Worm (Caenorhabditis elegans) whole organism, late embryonic: ENCODE measurements around the gene F40E10.5.

ENCODE experiments used
- C08G9.2 ChIP-seq: sonication (generic microtip); optimal IDR thresholded peaks from 2 replicates; lab custom pipeline; 2016; ENCODE audit warnings: mild to moderate bottlenecking, missing genetic modification characterization, moderate library complexity, missing compliant biosample characterization
- C38D4.7 ChIP-seq: fragments of 200-800 bp; sonication (Bioruptor generic); optimal IDR thresholded peaks from 2 replicates; lab custom pipeline; 2018; ENCODE audit warnings: mild to moderate bottlenecking, missing genetic modification characterization, moderate library complexity, missing compliant biosample characterization
- K02D7.2 ChIP-seq: sonication (generic microtip); optimal IDR thresholded peaks from 2 replicates; lab custom pipeline; 2017; ENCODE audit warnings: mild to moderate bottlenecking, missing genetic modification characterization, missing compliant biosample characterization
- Y22D7AL.16 ChIP-seq: sonication (generic microtip); optimal IDR thresholded peaks from 2 replicates; lab custom pipeline; 2016; ENCODE audit warnings: missing genetic modification characterization, missing compliant biosample characterization
- ahr-1 ChIP-seq: sonication (generic microtip); optimal IDR thresholded peaks from 2 replicates; lab custom pipeline; 2016; ENCODE audit warnings: missing genetic modification characterization, missing compliant biosample characterization
- ama-1 ChIP-seq: fragments of 150-350 bp; optimal IDR thresholded peaks from 2 replicates; lab custom pipeline; 2014
- ceh-18 ChIP-seq: sonication (generic microtip); optimal IDR thresholded peaks from 2 replicates; lab custom pipeline; 2016; ENCODE audit warnings: missing genetic modification characterization, missing compliant biosample characterization
- ceh-19 ChIP-seq: fragments of 200-800 bp; sonication (Bioruptor generic); optimal IDR thresholded peaks from 2 replicates; lab custom pipeline; 2018; ENCODE audit warnings: mild to moderate bottlenecking, missing genetic modification characterization, missing compliant biosample characterization
- ceh-2 ChIP-seq: sonication (generic microtip); optimal IDR thresholded peaks from 2 replicates; lab custom pipeline; 2016; ENCODE audit warnings: missing genotype, missing genetic modification characterization, missing compliant biosample characterization
- ceh-24 ChIP-seq: sonication (generic microtip); optimal IDR thresholded peaks from 2 replicates; lab custom pipeline; 2016; ENCODE audit warnings: mild to moderate bottlenecking, missing genetic modification characterization, missing compliant biosample characterization
- ceh-45 ChIP-seq: fragments of 200-800 bp; sonication (Bioruptor generic); IDR thresholded peaks from 2 replicates; pipeline ENCODE4 v1.3.6; 2022; ENCODE audit warnings: missing genetic modification reagents, missing genetic modification characterization, missing compliant biosample characterization
- ceh-48 ChIP-seq: sonication (generic microtip); optimal IDR thresholded peaks from 2 replicates; lab custom pipeline; 2016; ENCODE audit warnings: missing genetic modification characterization, inconsistent platforms, missing compliant biosample characterization
- ceh-6 ChIP-seq: fragments of 200-800 bp; sonication (Bioruptor generic); optimal IDR thresholded peaks from 2 replicates; lab custom pipeline; 2018; ENCODE audit warnings: mild to moderate bottlenecking, missing genetic modification characterization, missing compliant biosample characterization
- ceh-9 ChIP-seq: sonication (generic microtip); optimal IDR thresholded peaks from 2 replicates; lab custom pipeline; 2016; ENCODE audit warnings: mild to moderate bottlenecking, missing genetic modification characterization, inconsistent platforms, missing compliant biosample characterization
- che-1 ChIP-seq: sonication (generic microtip); optimal IDR thresholded peaks from 2 replicates; lab custom pipeline; 2016; ENCODE audit warnings: mild to moderate bottlenecking, missing genetic modification characterization, missing compliant biosample characterization
- elt-2 ChIP-seq: sonication (generic microtip); optimal IDR thresholded peaks from 2 replicates; lab custom pipeline; 2016; ENCODE audit warnings: missing genetic modification reagents, missing genetic modification characterization, missing compliant biosample characterization
- ets-4 ChIP-seq: sonication (generic microtip); optimal IDR thresholded peaks from 2 replicates; lab custom pipeline; 2016; ENCODE audit warnings: missing genetic modification characterization, missing compliant biosample characterization
- eyg-1 ChIP-seq: sonication (generic microtip); optimal IDR thresholded peaks from 2 replicates; lab custom pipeline; 2016; ENCODE audit warnings: missing genotype, missing genetic modification characterization, missing compliant biosample characterization
- fkh-10 ChIP-seq: fragments of 150-350 bp; optimal IDR thresholded peaks from 2 replicates; lab custom pipeline; 2014; ENCODE audit warnings: missing biosample characterization, missing genetic modification reagents, missing genetic modification characterization
- hlh-30 ChIP-seq: sonication (generic microtip); optimal IDR thresholded peaks from 2 replicates; lab custom pipeline; 2017; ENCODE audit warnings: antibody characterized with exemption, missing genetic modification characterization, missing compliant biosample characterization; ENCODE audit not compliant: insufficient read depth
- hlh-6 ChIP-seq: sonication (generic microtip); optimal IDR thresholded peaks from 2 replicates; lab custom pipeline; 2016; ENCODE audit warnings: missing genotype, missing genetic modification characterization, missing compliant biosample characterization
- lim-6 ChIP-seq: sonication (generic microtip); optimal IDR thresholded peaks from 2 replicates; lab custom pipeline; 2016; ENCODE audit warnings: missing genetic modification characterization, missing compliant biosample characterization
- madf-2 ChIP-seq: sonication (generic microtip); optimal IDR thresholded peaks from 2 replicates; lab custom pipeline; 2017; ENCODE audit warnings: missing genetic modification characterization, missing compliant biosample characterization
- mec-3 ChIP-seq: sonication (generic microtip); optimal IDR thresholded peaks from 2 replicates; lab custom pipeline; 2016; ENCODE audit warnings: borderline replicate concordance, missing genetic modification characterization, missing compliant biosample characterization
- nhr-11 ChIP-seq: fragments of 150-350 bp; optimal IDR thresholded peaks from 2 replicates; lab custom pipeline; 2014; ENCODE audit warnings: missing biosample characterization, missing genetic modification characterization
- nhr-232 ChIP-seq: sonication (generic microtip); optimal IDR thresholded peaks from 2 replicates; lab custom pipeline; 2016; ENCODE audit warnings: missing genetic modification characterization, missing compliant biosample characterization
- npax-4 ChIP-seq: sonication (generic microtip); optimal IDR thresholded peaks from 2 replicates; lab custom pipeline; 2016; ENCODE audit warnings: missing genetic modification characterization, missing compliant biosample characterization
- odd-2 ChIP-seq: sonication (generic microtip); optimal IDR thresholded peaks from 2 replicates; lab custom pipeline; 2017; ENCODE audit warnings: antibody characterized with exemption, mild to moderate bottlenecking, missing genetic modification characterization, missing compliant biosample characterization
- pat-9 ChIP-seq: fragments of 200-800 bp; sonication (Bioruptor generic); optimal IDR thresholded peaks from 2 replicates; lab custom pipeline; 2018; ENCODE audit warnings: mild to moderate bottlenecking, missing genetic modification characterization, moderate library complexity, missing compliant biosample characterization
- pax-1 ChIP-seq: fragments of 150-350 bp; optimal IDR thresholded peaks from 2 replicates; lab custom pipeline; 2014; ENCODE audit warnings: missing biosample characterization, missing genetic modification characterization
- pha-2 ChIP-seq: sonication (generic microtip); optimal IDR thresholded peaks from 2 replicates; lab custom pipeline; 2017; ENCODE audit warnings: mild to moderate bottlenecking, missing genetic modification characterization, missing compliant biosample characterization
- pqm-1 ChIP-seq: sonication (generic microtip); optimal IDR thresholded peaks from 2 replicates; lab custom pipeline; 2016; ENCODE audit warnings: missing genetic modification characterization, missing compliant biosample characterization
- pros-1 ChIP-seq: fragments of 150-350 bp; optimal IDR thresholded peaks from 2 replicates; lab custom pipeline; 2014; ENCODE audit warnings: missing biosample characterization, missing genetic modification reagents, missing genetic modification characterization
- sox-4 ChIP-seq: sonication (generic microtip); optimal IDR thresholded peaks from 2 replicates; lab custom pipeline; 2017; ENCODE audit warnings: mild to moderate bottlenecking, missing genetic modification characterization, inconsistent platforms, missing compliant biosample characterization
- syd-9 ChIP-seq: sonication (generic microtip); optimal IDR thresholded peaks from 2 replicates; lab custom pipeline; 2016; ENCODE audit warnings: mild to moderate bottlenecking, missing genetic modification characterization, moderate library complexity, missing compliant biosample characterization
- tbx-7 ChIP-seq: sonication (generic microtip); optimal IDR thresholded peaks from 2 replicates; lab custom pipeline; 2016; ENCODE audit warnings: missing genotype, missing genetic modification characterization, missing compliant biosample characterization
- ttx-3 ChIP-seq: sonication (generic microtip); optimal IDR thresholded peaks from 2 replicates; lab custom pipeline; 2016; ENCODE audit warnings: missing genetic modification reagents, missing genetic modification characterization, missing compliant biosample characterization
- unc-42 ChIP-seq: sonication (generic microtip); optimal IDR thresholded peaks from 2 replicates; lab custom pipeline; 2016; ENCODE audit warnings: missing genotype, missing genetic modification characterization, missing compliant biosample characterization
- unc-55 ChIP-seq: sonication (generic microtip); optimal IDR thresholded peaks from 2 replicates; lab custom pipeline; 2017; ENCODE audit warnings: missing biosample characterization, missing genetic modification reagents, missing genetic modification characterization
- unc-86 ChIP-seq: sonication (generic microtip); optimal IDR thresholded peaks from 2 replicates; lab custom pipeline; 2016; ENCODE audit warnings: missing genetic modification characterization, missing compliant biosample characterization

The F40E10.5 gene

DNA sequence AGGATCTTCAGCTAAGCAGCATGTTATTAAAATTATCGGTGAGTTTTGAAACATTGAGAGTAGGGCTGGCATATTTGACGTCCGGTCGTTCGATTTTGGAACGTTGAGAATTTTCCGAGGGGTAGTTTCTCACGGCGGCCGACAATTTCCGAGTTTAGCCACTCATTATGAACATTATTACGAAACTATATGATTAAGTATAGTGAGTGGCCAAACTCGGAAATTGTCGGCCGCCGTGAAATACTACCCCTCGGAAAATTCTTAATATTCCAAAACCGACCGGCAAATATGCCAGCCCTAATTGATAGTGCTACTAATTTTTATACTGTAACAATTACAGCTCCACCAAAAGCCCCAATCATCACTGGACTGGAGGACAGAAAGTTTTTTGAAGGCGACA, 44.1 kb upstream of the F40E10.5 start:
- TF ChIP-seq tbx-7 (no peak), C38D4.7 (GFP tag; lab: Kevin White, UChicago) (no peak), pat-9 (no peak), ceh-9 (no peak), che-1 (tag; lab: Kevin White, UChicago) (no peak), syd-9 (tag; lab: Kevin White, UChicago) (no peak), ceh-45 (GFP tag; lab: Robert Waterston, UW) (no peak), ceh-2 (no peak), pqm-1 (tag; lab: Kevin White, UChicago) (no peak), mec-3 (tag; lab: Kevin White, UChicago) (no peak), unc-42 (tag; lab: Kevin White, UChicago) (no peak), ama-1 (lab: Kevin White, UChicago) (no peak), fkh-10 (no peak), eyg-1 (tag; lab: Kevin White, UChicago) (no peak), ceh-6 (GFP tag; lab: Kevin White, UChicago) (no peak), Y22D7AL.16 (tag; lab: Kevin White, UChicago) (no peak), ahr-1 (tag; lab: Kevin White, UChicago) (no peak), C08G9.2 (tag; lab: Kevin White, UChicago) (no peak), hlh-30 (tag; lab: Kevin White, UChicago) (no peak)

DNA sequence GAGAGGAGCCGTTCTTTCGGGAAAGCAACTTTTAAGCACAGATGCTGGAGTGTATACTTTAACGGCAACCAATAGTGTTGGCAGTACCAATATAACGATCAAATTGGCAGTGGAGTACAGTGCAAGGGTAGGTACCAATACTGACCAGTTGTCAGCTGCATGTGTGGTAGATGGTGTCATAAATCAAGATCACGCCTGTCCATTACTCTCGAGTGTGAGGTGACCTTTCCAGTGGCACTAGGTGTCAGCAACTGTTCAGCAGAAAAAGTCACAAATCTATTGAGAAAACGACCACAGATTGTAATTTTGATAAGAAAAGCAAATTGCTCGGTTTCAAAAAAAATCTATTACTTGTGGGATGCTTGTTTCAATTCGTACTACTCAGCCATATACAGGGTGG, 42.1 kb upstream of the F40E10.5 start:
- TF ChIP-seq ceh-24 (tag; lab: Kevin White, UChicago) (no peak), tbx-7 (no peak), K02D7.2 (no peak), unc-55 (peak; percentile 58), Y22D7AL.16 (tag; lab: Kevin White, UChicago) (no peak)

DNA sequence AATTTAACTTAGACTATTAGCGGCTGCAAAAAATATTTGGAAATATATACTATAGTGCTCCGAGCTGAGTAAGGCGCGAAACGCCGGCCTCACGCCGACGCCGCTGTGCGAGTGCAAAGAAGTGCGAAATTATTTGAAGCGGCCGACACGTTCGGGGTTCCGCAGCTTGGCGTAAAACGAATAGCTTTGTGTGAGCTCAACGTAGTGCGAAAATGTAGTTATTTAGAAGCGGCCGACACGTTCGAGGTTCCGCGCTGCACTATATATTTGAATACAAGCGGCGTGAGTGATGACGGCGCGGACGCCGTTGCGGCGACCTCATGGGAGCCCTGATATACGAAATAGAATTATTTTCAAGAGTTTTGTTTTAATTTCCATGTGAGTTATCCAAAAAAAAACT, 39.7 kb upstream of the F40E10.5 start:
- TF ChIP-seq sox-4 (tag; lab: Kevin White, UChicago) = no peak
- no peak for TF ChIP-seq pax-1 (tag; lab: Kevin White, UChicago)
- TF ChIP-seq ceh-2 = no peak
- TF ChIP-seq ceh-19 (GFP tag; lab: Kevin White, UChicago) = no peak
- no peak for TF ChIP-seq ceh-18 (tag; lab: Kevin White, UChicago)
- TF ChIP-seq unc-86 (tag; lab: Kevin White, UChicago) = no peak
- no peak for TF ChIP-seq lim-6 (tag; lab: Kevin White, UChicago)
- TF ChIP-seq unc-42 (tag; lab: Kevin White, UChicago) = no peak
- TF ChIP-seq ets-4 = no peak
- no peak for TF ChIP-seq madf-2 (tag; lab: Kevin White, UChicago)
- no peak for TF ChIP-seq elt-2 (tag; lab: Kevin White, UChicago)
- no peak for TF ChIP-seq pros-1
- no peak for TF ChIP-seq nhr-232 (tag; lab: Kevin White, UChicago)
- TF ChIP-seq npax-4 (tag; lab: Kevin White, UChicago) = no peak
- TF ChIP-seq hlh-6 = no peak
- TF ChIP-seq nhr-11 (tag; lab: Kevin White, UChicago) = no peak
- no peak for TF ChIP-seq tbx-7
- no peak for TF ChIP-seq pqm-1 (tag; lab: Kevin White, UChicago)

DNA sequence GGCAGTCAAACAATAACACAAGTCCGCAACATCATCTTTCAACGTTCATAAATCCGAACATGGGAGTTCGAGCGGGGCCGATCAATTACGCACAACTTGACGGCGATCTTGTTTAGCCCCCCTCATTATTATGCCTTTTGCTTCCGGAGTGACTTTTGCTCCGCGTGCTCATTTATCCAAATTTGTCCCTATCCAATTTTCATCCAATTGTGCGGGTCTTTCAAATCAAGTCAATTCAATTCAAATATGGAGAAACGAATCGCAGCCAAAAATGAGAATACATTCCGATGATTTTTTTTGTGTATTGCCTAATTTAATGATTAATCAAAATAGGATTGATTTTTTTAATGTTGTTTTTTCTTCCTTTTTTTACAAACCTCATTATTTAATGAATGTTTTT, 39.1 kb upstream of the F40E10.5 start:
- peak; percentile 58 for TF ChIP-seq unc-42 (tag; lab: Kevin White, UChicago)
- TF ChIP-seq C08G9.2 (tag; lab: Kevin White, UChicago) = no peak
- TF ChIP-seq, all 69 proteins: peak for 1

DNA sequence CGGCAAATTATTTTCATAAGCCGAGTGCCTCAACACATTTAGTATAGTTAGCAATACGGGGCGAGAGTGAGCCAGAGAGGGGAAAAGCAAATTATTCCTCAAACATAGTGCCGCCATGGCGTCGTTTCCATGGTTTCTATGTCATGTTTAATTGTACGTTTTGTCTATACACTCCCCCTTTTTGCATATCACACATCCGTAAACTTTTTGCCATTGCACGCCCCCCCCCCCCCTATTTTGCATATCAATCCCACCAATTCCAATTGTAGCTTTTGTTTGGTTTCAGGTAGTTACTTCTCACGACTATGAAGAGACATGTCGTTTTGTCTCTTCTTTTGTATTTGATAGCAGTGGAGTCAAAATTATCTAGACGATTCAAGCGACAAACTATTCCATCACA, 37.6 kb upstream of the F40E10.5 start, which contains the start of gene C26G2.2:
Gene C26G2.2 (plus strand): TSS at position 301 of the 400 bp plus-strand sequence.
- TF ChIP-seq ceh-2 (no peak), ttx-3 (tag; lab: Kevin White, UChicago) (no peak), ceh-48 (tag; lab: Kevin White, UChicago) (no peak), C38D4.7 (GFP tag; lab: Kevin White, UChicago) (no peak), pha-2 (tag; lab: Kevin White, UChicago) (no peak), nhr-11 (tag; lab: Kevin White, UChicago) (no peak), odd-2 (tag; lab: Kevin White, UChicago) (no peak)
- TF ChIP-seq, all 69 proteins: peak for 0
